Worm (Caenorhabditis elegans) whole organism, early embryonic: ENCODE results near the gene unc-18.

Source experiments
- F13C5.2 ChIP-seq: sonication (generic microtip); optimal IDR thresholded peaks from 2 replicates; lab custom pipeline; 2017; ENCODE audit warnings: mild to moderate bottlenecking, missing genetic modification characterization, inconsistent platforms, missing compliant biosample characterization
- ama-1 ChIP-seq: fragments of 150-350 bp; optimal IDR thresholded peaks from 2 replicates; lab custom pipeline; 2014
- ceh-36 ChIP-seq: sonication (generic microtip); optimal IDR thresholded peaks from 2 replicates; lab custom pipeline; 2016; ENCODE audit warnings: missing genetic modification characterization, inconsistent platforms, missing compliant biosample characterization
- ets-7 ChIP-seq: sonication (generic microtip); optimal IDR thresholded peaks from 2 replicates; lab custom pipeline; 2016; ENCODE audit warnings: missing genotype, missing genetic modification characterization, missing compliant biosample characterization
- flt-1 ChIP-seq: fragments of 200-800 bp; sonication (Bioruptor generic); IDR thresholded peaks from 2 replicates; pipeline ENCODE4 v1.3.6; 2022; ENCODE audit warnings: missing genetic modification characterization, missing compliant biosample characterization
- hmbx-1 ChIP-seq: sonication (generic microtip); optimal IDR thresholded peaks from 2 replicates; lab custom pipeline; 2016; ENCODE audit warnings: mild to moderate bottlenecking, missing genetic modification characterization, missing compliant biosample characterization
- scrt-1 ChIP-seq: fragments of 200-800 bp; sonication (Bioruptor generic); IDR thresholded peaks from 2 replicates; pipeline ENCODE4 v1.3.6; 2022; ENCODE audit warnings: missing genetic modification characterization, missing compliant biosample characterization
- tra-4 ChIP-seq: sonication (generic microtip); optimal IDR thresholded peaks from 2 replicates; lab custom pipeline; 2017; ENCODE audit warnings: missing genetic modification characterization, missing compliant biosample characterization

- no peak for TF ChIP-seq ets-7 (tag; lab: Kevin White, UChicago)
- TF ChIP-seq ceh-36 = no peak
- TF ChIP-seq ama-1 = no peak
- no peak for TF ChIP-seq tra-4 (tag; lab: Kevin White, UChicago)
- no peak for TF ChIP-seq F13C5.2 (tag; lab: Kevin White, UChicago)
- no peak for TF ChIP-seq hmbx-1 (tag; lab: Kevin White, UChicago)
- no peak for TF ChIP-seq scrt-1
- TF ChIP-seq flt-1 = no peak
Measured at ce11 chrX:7662532-7662931, 20.2 kb upstream of the unc-18 start.
